Worm (Caenorhabditis elegans): ENCODE results near the gene vwa-8.

DNA sequence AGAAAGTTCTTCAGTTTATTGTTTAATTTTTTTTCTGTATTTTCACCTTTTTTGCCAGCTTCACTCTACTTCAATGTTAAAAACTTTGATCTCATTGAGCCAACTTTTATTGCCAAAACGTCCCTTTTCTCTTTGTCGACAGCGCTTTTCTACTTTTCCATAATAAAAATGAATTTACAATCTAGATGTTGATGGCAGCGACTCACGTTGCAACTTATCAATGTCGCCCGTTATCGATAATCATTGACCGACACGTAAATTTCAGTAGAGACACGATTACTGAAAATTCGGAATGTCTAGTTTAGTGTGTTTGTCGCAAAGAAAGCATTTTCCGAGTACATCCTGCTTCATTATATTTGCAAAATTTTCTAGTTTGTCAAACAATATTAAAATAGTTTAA is 11.5 kb upstream of the vwa-8 start:
- no peak for TF ChIP-seq cnd-1 (tag; optimal IDR thresholded peaks at IDR 0.05)
- no peak for TF ChIP-seq nhr-28 (tag; optimal IDR thresholded peaks at IDR 0.05)
- no peak for TF ChIP-seq unc-39 (tag; optimal IDR thresholded peaks at IDR 0.05)
- TF ChIP-seq ztf-11 (tag; optimal IDR thresholded peaks at IDR 0.05) = no peak
- TF ChIP-seq ces-1 (GFP tag; optimal IDR thresholded peaks at IDR 0.05) = no peak
- no peak for TF ChIP-seq tbx-8 (GFP tag; optimal IDR thresholded peaks at IDR 0.05)
- TF ChIP-seq lsy-2 (tag; optimal IDR thresholded peaks at IDR 0.05) = no peak
- TF ChIP-seq lin-32 (GFP tag; optimal IDR thresholded peaks at IDR 0.05) = no peak
- no peak for TF ChIP-seq hlh-1 (tag; optimal IDR thresholded peaks at IDR 0.05)
- no peak for TF ChIP-seq nhr-76 (tag; optimal IDR thresholded peaks at IDR 0.05)

All from whole organism, mixed stage, embryonic.